Worm (Caenorhabditis elegans) whole organism, L1 larva: Measurements from ENCODE around the gene nhr-115.

Source experiments
- Y116A8C.19 ChIP-seq: sonication (generic microtip); optimal IDR thresholded peaks from 2 replicates; lab custom pipeline; 2016; ENCODE audit warnings: missing compliant biosample characterization, missing genetic modification characterization, borderline replicate concordance
- aly-2 ChIP-seq: fragments of 150-350 bp; optimal IDR thresholded peaks from 2 replicates; lab custom pipeline; 2014; ENCODE audit warnings: missing biosample characterization, missing genetic modification characterization
- ceh-63 ChIP-seq: fragments of 200-800 bp; sonication (Bioruptor generic); optimal IDR thresholded peaks from 2 replicates; lab custom pipeline; 2018; ENCODE audit warnings: mild to moderate bottlenecking, missing genetic modification characterization, missing compliant biosample characterization
- ceh-88 ChIP-seq: fragments of 200-800 bp; sonication (Bioruptor generic); IDR thresholded peaks from 2 replicates; pipeline ENCODE4 v1.3.6; 2022; ENCODE audit warnings: missing genetic modification characterization, missing compliant biosample characterization
- ceh-90 ChIP-seq: sonication (generic microtip); optimal IDR thresholded peaks from 2 replicates; lab custom pipeline; 2016; ENCODE audit warnings: missing genetic modification characterization, missing compliant biosample characterization
- dpl-1 ChIP-seq, 3 experiments: fragments of 150-350 bp in 2 of 3; sonication (generic microtip) in 1 of 3; optimal IDR thresholded peaks; 2 replicates each; lab custom pipeline; 2014 to 2017; ENCODE audit warnings: missing biosample characterization in 3 of 3, missing genetic modification characterization in 3 of 3, missing genetic modification reagents in 3 of 3
- efl-1 ChIP-seq, 4 experiments: fragments of 150-350 bp; optimal IDR thresholded peaks in 3 of 4; peaks in 1 of 4; 1 replicate in 1 of 4; 2 replicates in 3 of 4; lab custom pipeline; 2014; ENCODE audit warnings: missing biosample characterization in 2 of 4, missing genetic modification characterization in 2 of 4, missing genetic modification reagents in 2 of 4
- efl-3 ChIP-seq: fragments of 200-800 bp; sonication (Bioruptor generic); optimal IDR thresholded peaks from 2 replicates; lab custom pipeline; 2018; ENCODE audit warnings: mild to moderate bottlenecking, missing genetic modification characterization, missing compliant biosample characterization
- elt-2 ChIP-seq: sonication (generic microtip); optimal IDR thresholded peaks from 2 replicates; lab custom pipeline; 2016; ENCODE audit warnings: missing genetic modification characterization, mild to moderate bottlenecking, inconsistent platforms, missing compliant biosample characterization, missing genetic modification reagents
- fkh-4 ChIP-seq: sonication (generic microtip); optimal IDR thresholded peaks from 2 replicates; lab custom pipeline; 2016; ENCODE audit warnings: missing compliant biosample characterization, missing genetic modification characterization, borderline replicate concordance
- fkh-8 ChIP-seq: sonication (generic microtip); optimal IDR thresholded peaks from 2 replicates; lab custom pipeline; 2016; ENCODE audit warnings: mild to moderate bottlenecking, missing genetic modification characterization, missing compliant biosample characterization
- fos-1 ChIP-seq: fragments of 150-350 bp; optimal IDR thresholded peaks from 2 replicates; lab custom pipeline; 2014; ENCODE audit warnings: missing biosample characterization, missing genetic modification characterization
- irx-1 ChIP-seq: sonication (generic microtip); optimal IDR thresholded peaks from 2 replicates; lab custom pipeline; 2016; ENCODE audit warnings: missing genetic modification characterization, missing compliant biosample characterization
- lin-14 ChIP-seq: fragments of 200-800 bp; sonication (Bioruptor generic); optimal IDR thresholded peaks from 2 replicates; lab custom pipeline; 2018; ENCODE audit warnings: mild to moderate bottlenecking, missing genetic modification characterization, moderate library complexity, missing compliant biosample characterization
- lin-15B ChIP-seq: fragments of 150-350 bp; sonication (generic microtip); optimal IDR thresholded peaks from 3 replicates; lab custom pipeline; 2014; ENCODE audit warnings: missing biosample characterization, missing genetic modification characterization
- lin-35 ChIP-seq, 2 experiments: fragments of 150-350 bp; optimal IDR thresholded peaks; 2 replicates each; lab custom pipeline; 2014; ENCODE audit warnings: missing biosample characterization in 2 of 2, missing genetic modification characterization in 2 of 2, missing genetic modification reagents in 2 of 2
- lin-39 ChIP-seq: fragments of 150-350 bp; optimal IDR thresholded peaks from 2 replicates; lab custom pipeline; 2014; ENCODE audit warnings: missing biosample characterization, missing genetic modification reagents, missing genetic modification characterization
- nhr-11 ChIP-seq: fragments of 150-350 bp; optimal IDR thresholded peaks from 2 replicates; lab custom pipeline; 2014; ENCODE audit warnings: missing biosample characterization, missing genetic modification characterization
- nhr-19 ChIP-seq: fragments of 200-800 bp; sonication (Bioruptor generic); conservative IDR thresholded peaks from 2 replicates; pipeline ENCODE4 v1.3.6; 2022; ENCODE audit warnings: missing genetic modification characterization, missing compliant biosample characterization
- nhr-28 ChIP-seq: fragments of 150-350 bp; optimal IDR thresholded peaks from 2 replicates; lab custom pipeline; 2014; ENCODE audit warnings: missing biosample characterization, missing genetic modification characterization
- nhr-47 ChIP-seq: sonication (generic microtip); optimal IDR thresholded peaks from 2 replicates; lab custom pipeline; 2016; ENCODE audit warnings: mild to moderate bottlenecking, missing genetic modification characterization, moderate library complexity, missing compliant biosample characterization
- nhr-71 ChIP-seq: sonication (generic microtip); optimal IDR thresholded peaks from 2 replicates; lab custom pipeline; 2016; ENCODE audit warnings: mild to moderate bottlenecking, missing genetic modification characterization, moderate library complexity, missing compliant biosample characterization
- nhr-76 ChIP-seq: sonication (generic microtip); optimal IDR thresholded peaks from 2 replicates; lab custom pipeline; 2017; ENCODE audit warnings: missing biosample characterization, missing genetic modification characterization
- nhr-77 ChIP-seq: fragments of 150-350 bp; optimal IDR thresholded peaks from 2 replicates; lab custom pipeline; 2014; ENCODE audit warnings: missing biosample characterization, missing genetic modification characterization
- pax-3 ChIP-seq: fragments of 200-800 bp; sonication (Bioruptor generic); optimal IDR thresholded peaks from 2 replicates; lab custom pipeline; 2018; ENCODE audit warnings: mild to moderate bottlenecking, missing genetic modification characterization, moderate library complexity, missing compliant biosample characterization
- skn-1 ChIP-seq: fragments of 150-350 bp; optimal IDR thresholded peaks from 2 replicates; lab custom pipeline; 2014; ENCODE audit warnings: missing biosample characterization, missing genetic modification characterization
- sptf-1 ChIP-seq: fragments of 150-350 bp; optimal IDR thresholded peaks from 2 replicates; lab custom pipeline; 2014; ENCODE audit warnings: missing biosample characterization, missing genetic modification characterization
- swsn-7 ChIP-seq: sonication (generic microtip); optimal IDR thresholded peaks from 2 replicates; lab custom pipeline; 2016; ENCODE audit warnings: missing genetic modification characterization, missing compliant biosample characterization
- tlp-1 ChIP-seq: fragments of 150-350 bp; optimal IDR thresholded peaks from 2 replicates; lab custom pipeline; 2014; ENCODE audit warnings: missing biosample characterization, missing genetic modification characterization
- unc-30 ChIP-seq: sonication (generic microtip); optimal IDR thresholded peaks from 2 replicates; lab custom pipeline; 2017; ENCODE audit warnings: missing biosample characterization, missing genetic modification characterization
- unc-62 ChIP-seq: fragments of 150-350 bp; optimal IDR thresholded peaks from 2 replicates; lab custom pipeline; 2014; ENCODE audit warnings: missing biosample characterization, missing genetic modification reagents, missing genetic modification characterization
- zag-1 ChIP-seq: fragments of 150-350 bp; optimal IDR thresholded peaks from 2 replicates; lab custom pipeline; 2014; ENCODE audit warnings: missing biosample characterization, missing genetic modification characterization
- ztf-11 ChIP-seq, 2 experiments: sonication (generic microtip); optimal IDR thresholded peaks; 2 replicates each; lab custom pipeline; 2016 to 2017; ENCODE audit warnings: missing genetic modification characterization in 2 of 2, missing biosample characterization in 1 of 2, missing compliant biosample characterization in 1 of 2
- ztf-4 ChIP-seq: fragments of 150-350 bp; optimal IDR thresholded peaks from 2 replicates; lab custom pipeline; 2014; ENCODE audit warnings: missing biosample characterization, missing genetic modification characterization

The nhr-115 gene

ce11 chrV:2264455-2264854, 27.9 kb upstream of the nhr-115 start, which contains the start of gene nhr-183:
nhr-183 (minus strand) TSS chrV:2264634.
- no peak for TF ChIP-seq lin-15B (tag; lab: Kevin White, UChicago)
- no peak for TF ChIP-seq ceh-90 (tag; lab: Kevin White, UChicago)
- TF ChIP-seq unc-30 (tag; lab: Kevin White, UChicago), result no peak
- no peak for TF ChIP-seq efl-3 (GFP tag; lab: Kevin White, UChicago)
- TF ChIP-seq swsn-7, result no peak
- TF ChIP-seq nhr-11 (tag; lab: Kevin White, UChicago), result no peak
- peak in 1 of 2 experiments; percentile 19 for TF ChIP-seq lin-35 (GFP tag; optimal IDR thresholded peaks at IDR 0.05; lab: Kevin White, UChicago)
- TF ChIP-seq efl-1 (optimal IDR thresholded peaks at IDR 0.05; lab: Kevin White, UChicago), result no peak
- peak in 1 of 2 experiments; percentile 37 for TF ChIP-seq efl-1 (GFP tag; optimal IDR thresholded peaks at IDR 0.05 in 1 of 2; lab: Kevin White, UChicago)
- peak; percentile 46 for TF ChIP-seq skn-1
- TF ChIP-seq fkh-8, result peak; percentile 10
- no peak for TF ChIP-seq ceh-63 (GFP tag; lab: Kevin White, UChicago)

- TF ChIP-seq irx-1 (tag; lab: Kevin White, UChicago), result no peak
- no peak for TF ChIP-seq efl-1 (optimal IDR thresholded peaks at IDR 0.05; lab: Kevin White, UChicago)
- peak in 1 of 2 experiments; percentile 88 for TF ChIP-seq efl-1 (GFP tag; optimal IDR thresholded peaks at IDR 0.05 in 1 of 2; lab: Kevin White, UChicago)
- TF ChIP-seq, all 84 proteins: peak for 1
These were observed 27.4 kb upstream of the nhr-115 start for ce11 chrV:2264925-2265324.

- TF ChIP-seq unc-62 (GFP tag; lab: Kevin White, UChicago) (no peak), nhr-71 (tag; lab: Kevin White, UChicago) (no peak), elt-2 (tag; lab: Kevin White, UChicago) (no peak), aly-2 (tag; lab: Kevin White, UChicago) (no peak), lin-14 (GFP tag; lab: Kevin White, UChicago) (no peak), nhr-76 (tag; lab: Kevin White, UChicago) (no peak), ceh-88 (no peak), efl-1 (optimal IDR thresholded peaks at IDR 0.05; lab: Kevin White, UChicago) (no peak), efl-1 (GFP tag; optimal IDR thresholded peaks at IDR 0.05 in 1 of 2; lab: Kevin White, UChicago) (no peak), nhr-77 (no peak), tlp-1 (tag; lab: Kevin White, UChicago) (no peak), ztf-11 (tag; optimal IDR thresholded peaks at IDR 0.05; lab: Kevin White, UChicago) (no peak), nhr-11 (tag; lab: Kevin White, UChicago) (no peak)
These were observed 25.4 kb upstream of the nhr-115 start, which contains the start of gene nhr-275 for ce11 chrV:2266958-2267357. nhr-275 (minus strand) TSS chrV:2267058.

DNA sequence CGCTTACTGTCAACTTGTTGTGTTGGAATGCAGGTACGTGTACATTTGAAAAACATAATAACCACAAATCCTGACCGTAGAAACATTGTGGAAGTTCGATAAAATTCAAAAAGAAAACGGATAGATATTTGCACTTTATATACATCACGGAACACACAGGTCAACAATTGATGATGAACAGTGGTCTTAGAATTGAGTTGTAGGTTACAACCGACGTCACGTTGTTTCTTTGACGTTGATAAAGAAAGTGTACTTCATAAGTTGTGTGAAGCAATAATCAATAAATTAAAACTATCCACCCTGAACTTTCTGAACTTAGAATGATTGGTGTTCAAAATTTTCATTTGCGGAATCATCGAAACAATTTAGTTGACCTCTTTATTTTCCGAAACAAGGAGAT, 20.6 kb upstream of the nhr-115 start, which contains the start of gene Y5H2A.1:
Y5H2A.1 (minus strand) TSS at position 101 of the 400 bp plus-strand sequence.
- no peak for TF ChIP-seq nhr-28 (tag; lab: Kevin White, UChicago)
- no peak for TF ChIP-seq nhr-71 (tag; lab: Kevin White, UChicago)
- TF ChIP-seq lin-39, result no peak
- no peak for TF ChIP-seq ztf-4
- TF ChIP-seq ceh-90 (tag; lab: Kevin White, UChicago), result no peak
- TF ChIP-seq nhr-19, result no peak
- TF ChIP-seq fos-1, result no peak
- TF ChIP-seq nhr-47, result no peak
- TF ChIP-seq zag-1, result no peak
- no peak for TF ChIP-seq sptf-1 (tag; lab: Kevin White, UChicago)
- no peak for TF ChIP-seq nhr-11 (tag; lab: Kevin White, UChicago)

DNA sequence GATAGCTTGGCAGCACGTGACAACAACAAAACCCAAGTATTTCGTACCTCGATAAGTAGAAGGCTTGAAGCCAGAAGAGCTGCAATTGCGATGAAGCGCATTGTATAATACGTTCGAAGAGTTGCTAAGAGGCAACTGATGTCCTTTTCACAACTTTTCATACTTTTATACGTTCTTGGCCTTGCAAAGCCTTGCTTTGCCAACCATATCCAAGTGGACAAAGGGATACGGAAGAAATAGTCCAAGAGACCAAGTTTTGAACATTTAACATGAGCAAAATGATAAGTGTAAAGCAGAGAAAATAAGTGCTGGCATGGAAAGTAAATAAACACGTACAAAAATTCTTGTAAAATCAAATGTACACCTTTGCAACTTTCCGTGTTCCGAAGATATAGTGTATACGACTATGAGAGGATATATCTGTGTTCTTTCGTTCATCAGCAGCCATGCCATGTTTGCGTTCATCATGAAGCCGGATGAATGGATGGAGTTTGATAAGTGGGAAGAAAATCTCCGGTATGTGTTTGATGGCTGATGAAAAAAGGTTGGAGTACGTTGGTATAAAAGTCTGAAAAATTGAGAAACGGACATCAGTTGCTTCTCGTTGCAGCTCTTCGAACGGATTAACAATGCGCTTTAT, 18.0 kb upstream of the nhr-115 start, which contains the start of the genes Y5H2A.4 and abu-4:
Y5H2A.4 (minus strand) TSS at position 101 of the 640 bp plus-strand sequence.
abu-4 (plus strand) TSS at position 590 of the 640 bp plus-strand sequence.
- TF ChIP-seq nhr-19 (no peak), pax-3 (no peak), skn-1 (no peak), fkh-4 (tag; lab: Kevin White, UChicago) (no peak), dpl-1 (GFP tag; optimal IDR thresholded peaks at IDR 0.05; lab: Kevin White, UChicago) (no peak), nhr-77 (no peak), nhr-71 (tag; lab: Kevin White, UChicago) (no peak), ceh-63 (GFP tag; lab: Kevin White, UChicago) (no peak), Y116A8C.19 (tag; lab: Kevin White, UChicago) (no peak)
